In the genomic region with DNA sequence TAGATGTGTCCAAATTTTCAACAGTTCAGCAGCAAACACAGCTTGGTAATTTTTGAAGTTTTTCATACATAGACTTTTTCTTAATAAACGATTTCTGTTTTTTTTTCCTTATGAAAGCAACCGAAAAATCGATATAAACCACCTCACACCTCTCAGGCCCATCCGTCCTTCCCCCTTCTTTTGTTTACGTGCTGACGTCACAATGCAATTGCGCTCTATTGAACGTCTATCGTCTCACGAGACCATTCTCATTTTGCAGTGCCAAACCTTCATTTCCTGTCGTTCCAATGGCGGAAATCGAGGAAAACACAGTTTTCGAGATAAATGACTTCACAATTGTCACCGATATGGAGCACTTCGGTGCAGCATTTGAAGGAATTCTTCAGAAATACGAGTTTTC, we compare ENCODE assay signal across 6 worm cellular contexts.
TF ChIP-seq lines count a peak whose summit lies in the region.

A gene (plus strand): TSS at position 260 of the 400 bp plus-strand sequence.

TF ChIP-seq in whole organism, L1 larva, 84 proteins besides CTCF, POLR2A, EP300 and RAD21 (continued from another document and continues in another):
- TF ChIP-seq efl-1 (optimal IDR thresholded peaks at IDR 0.05; lab: Kevin White, UChicago) (peak; percentile 47 to 58), efl-1 (GFP tag; optimal IDR thresholded peaks at IDR 0.05 in 1 of 2; lab: Kevin White, UChicago) (peak; percentile 22 to 95), tbx-2 (tag; optimal IDR thresholded peaks at IDR 0.05; lab: Kevin White, UChicago) (peak; percentile 61), lin-15B (tag; optimal IDR thresholded peaks at IDR 0.05; lab: Kevin White, UChicago) (peak; percentile 60), ets-5 (GFP tag; IDR thresholded peaks at IDR 0.05; lab: Robert Waterston, UW) (no peak), nhr-47 (tag; optimal IDR thresholded peaks at IDR 0.05; lab: Kevin White, UChicago) (peak; percentile 65), dpl-1 (GFP tag; optimal IDR thresholded peaks at IDR 0.05; lab: Kevin White, UChicago) (peak; percentile 48 to 62 (median 57)), fos-1 (tag; optimal IDR thresholded peaks at IDR 0.05; lab: Kevin White, UChicago) (peak; percentile 8), C16A3.4 (tag; optimal IDR thresholded peaks at IDR 0.05; lab: Kevin White, UChicago) (peak; percentile 79), mdl-1 (tag; optimal IDR thresholded peaks at IDR 0.05; lab: Kevin White, UChicago) (peak in 1 of 2 experiments; percentile 80), zip-4 (GFP tag; optimal IDR thresholded peaks at IDR 0.05; lab: Kevin White, UChicago) (no peak), isw-1 (GFP tag; IDR thresholded peaks at IDR 0.05; lab: Robert Waterston, UW) (peak; percentile 40; the same call in 1 of the 2 replicates), unc-130 (tag; optimal IDR thresholded peaks at IDR 0.05; lab: Kevin White, UChicago) (peak; percentile 82), nhr-19 (GFP tag; conservative IDR thresholded peaks at IDR 0.05; lab: Robert Waterston, UW) (peak; percentile 60), nhr-12 (tag; optimal IDR thresholded peaks at IDR 0.05; lab: Kevin White, UChicago) (no peak), hpl-2 (GFP tag; optimal IDR thresholded peaks at IDR 0.05; lab: Kevin White, UChicago) (peak; percentile 11), sup-37 (GFP tag; optimal IDR thresholded peaks at IDR 0.05; lab: Kevin White, UChicago) (no peak), irx-1 (tag; optimal IDR thresholded peaks at IDR 0.05; lab: Kevin White, UChicago) (no peak), lin-35 (GFP tag; optimal IDR thresholded peaks at IDR 0.05; lab: Kevin White, UChicago) (peak; percentile 57 to 84), ztf-4 (tag; optimal IDR thresholded peaks at IDR 0.05; lab: Kevin White, UChicago) (no peak), lin-39 (tag; optimal IDR thresholded peaks at IDR 0.05; lab: Kevin White, UChicago) (no peak)

TF ChIP-seq in whole organism, L2 larva, 48 proteins besides CTCF, POLR2A, EP300 and RAD21 (continued from another document and continues in another):
- TF ChIP-seq elt-3 (tag; optimal IDR thresholded peaks at IDR 0.05; lab: Kevin White, UChicago) (no peak), fos-1 (tag; optimal IDR thresholded peaks at IDR 0.05; lab: Kevin White, UChicago) (peak; percentile 79), sma-9 (GFP tag; optimal IDR thresholded peaks at IDR 0.05; lab: Kevin White, UChicago) (peak; percentile 64), sma-9 (tag; optimal IDR thresholded peaks at IDR 0.05; lab: Kevin White, UChicago) (no peak), C34F6.9 (tag; optimal IDR thresholded peaks at IDR 0.05; lab: Kevin White, UChicago) (peak; percentile 93), nhr-12 (tag; optimal IDR thresholded peaks at IDR 0.05; lab: Kevin White, UChicago) (no peak), mbf-1 (tag; optimal IDR thresholded peaks at IDR 0.05; lab: Kevin White, UChicago) (no peak), ZK546.5 (tag; optimal IDR thresholded peaks at IDR 0.05; lab: Kevin White, UChicago) (no peak), lsy-2 (tag; optimal IDR thresholded peaks at IDR 0.05; lab: Kevin White, UChicago) (peak; percentile 33 to 75), ama-1 (optimal IDR thresholded peaks at IDR 0.05; lab: Kevin White, UChicago) (no peak), nhr-21 (tag; optimal IDR thresholded peaks at IDR 0.05; lab: Kevin White, UChicago) (peak; percentile 30), nhr-77 (tag; optimal IDR thresholded peaks at IDR 0.05; lab: Kevin White, UChicago) (no peak), sma-3 (GFP tag; optimal IDR thresholded peaks at IDR 0.05; lab: Kevin White, UChicago) (peak; percentile 59), nhr-129 (tag; optimal IDR thresholded peaks at IDR 0.05; lab: Kevin White, UChicago) (peak; percentile 92), nhr-6 (tag; optimal IDR thresholded peaks at IDR 0.05; lab: Kevin White, UChicago) (peak; percentile 64), snpc-4 (tag; optimal IDR thresholded peaks at IDR 0.05; lab: Kevin White, UChicago) (peak; percentile 56), lin-13 (GFP tag; optimal IDR thresholded peaks at IDR 0.05; lab: Kevin White, UChicago) (peak; percentile 75), ceh-82 (tag; optimal IDR thresholded peaks at IDR 0.05; lab: Kevin White, UChicago) (no peak), crh-2 (tag; optimal IDR thresholded peaks at IDR 0.05; lab: Kevin White, UChicago) (peak; percentile 96), alr-1 (tag; optimal IDR thresholded peaks at IDR 0.05; lab: Kevin White, UChicago) (no peak), ztf-1 (GFP tag; conservative IDR thresholded peaks at IDR 0.05; lab: Robert Waterston, UW) (no peak), zag-1 (tag; optimal IDR thresholded peaks at IDR 0.05; lab: Kevin White, UChicago) (peak; percentile 23)

TF ChIP-seq in whole organism, L3 larva, 47 proteins besides CTCF, POLR2A, EP300 and RAD21 (continued from another document and continues in another):
- TF ChIP-seq unc-62 (GFP tag; optimal IDR thresholded peaks at IDR 0.05; lab: Kevin White, UChicago) (no peak), nhr-43 (tag; optimal IDR thresholded peaks at IDR 0.05; lab: Kevin White, UChicago; ENCODE audit: poor library complexity, severe bottlenecking) (no peak), nhr-23 (tag; optimal IDR thresholded peaks at IDR 0.05; lab: Kevin White, UChicago) (peak; percentile 39), nhr-237 (tag; optimal IDR thresholded peaks at IDR 0.05; lab: Kevin White, UChicago) (no peak), fkh-2 (tag; optimal IDR thresholded peaks at IDR 0.05; lab: Kevin White, UChicago) (peak; percentile 80), jun-1 (tag; optimal IDR thresholded peaks at IDR 0.05; lab: Kevin White, UChicago) (peak; percentile 61), nhr-77 (tag; optimal IDR thresholded peaks at IDR 0.05; lab: Kevin White, UChicago) (no peak), tbx-2 (tag; optimal IDR thresholded peaks at IDR 0.05; lab: Kevin White, UChicago) (no peak), aly-2 (tag; optimal IDR thresholded peaks at IDR 0.05; lab: Kevin White, UChicago) (no peak), ztf-11 (tag; optimal IDR thresholded peaks at IDR 0.05; lab: Kevin White, UChicago) (no peak), ZK546.5 (tag; optimal IDR thresholded peaks at IDR 0.05; lab: Kevin White, UChicago) (no peak), ceh-9 (tag; optimal IDR thresholded peaks at IDR 0.05; lab: Kevin White, UChicago) (no peak), ceh-16 (tag; optimal IDR thresholded peaks at IDR 0.05; lab: Kevin White, UChicago) (no peak), pha-4 (tag; optimal IDR thresholded peaks at IDR 0.05; lab: Kevin White, UChicago) (peak; percentile 96), elt-1 (tag; optimal IDR thresholded peaks at IDR 0.05; lab: Kevin White, UChicago) (no peak), ceh-28 (tag; optimal IDR thresholded peaks at IDR 0.05; lab: Kevin White, UChicago) (peak; percentile 79), mdl-1 (tag; optimal IDR thresholded peaks at IDR 0.05; lab: Kevin White, UChicago) (no peak), nhr-12 (tag; optimal IDR thresholded peaks at IDR 0.05; lab: Kevin White, UChicago) (no peak), nhr-11 (tag; optimal IDR thresholded peaks at IDR 0.05; lab: Kevin White, UChicago) (no peak), lsy-12 (tag; optimal IDR thresholded peaks at IDR 0.05; lab: Kevin White, UChicago) (no peak), R02D3.7 (tag; optimal IDR thresholded peaks at IDR 0.05; lab: Kevin White, UChicago) (no peak), nfya-1 (tag; optimal IDR thresholded peaks at IDR 0.05; lab: Kevin White, UChicago; ENCODE audit: insufficient read depth) (peak; percentile 81), unc-39 (tag; optimal IDR thresholded peaks at IDR 0.05; lab: Kevin White, UChicago) (no peak)

TF ChIP-seq in whole organism, L4 larva, 104 proteins besides CTCF, POLR2A, EP300 and RAD21 (continued from another document and continues in another):
- no peak for TF ChIP-seq zag-1 (tag; optimal IDR thresholded peaks at IDR 0.05; lab: Kevin White, UChicago)
- peak; percentile 65 for TF ChIP-seq lin-13 (GFP tag; optimal IDR thresholded peaks at IDR 0.05; lab: Kevin White, UChicago)
- TF ChIP-seq F10B5.3 (tag; optimal IDR thresholded peaks at IDR 0.05; lab: Kevin White, UChicago), result no peak
- peak; percentile 95 for TF ChIP-seq lin-38 (GFP tag; IDR thresholded peaks at IDR 0.05; lab: Robert Waterston, UW)
- no peak for TF ChIP-seq cey-2 (tag; optimal IDR thresholded peaks at IDR 0.05; lab: Kevin White, UChicago; ENCODE audit: borderline replicate concordance, insufficient read depth)
- TF ChIP-seq dmd-6 (GFP tag; IDR thresholded peaks at IDR 0.05; lab: Robert Waterston, UW), result peak; percentile 66
- TF ChIP-seq F26F4.8 (GFP tag; conservative IDR thresholded peaks at IDR 0.05; lab: Robert Waterston, UW), result no peak
- TF ChIP-seq egl-27 (tag; optimal IDR thresholded peaks at IDR 0.05; lab: Kevin White, UChicago), result no peak
- TF ChIP-seq zip-2 (tag; optimal IDR thresholded peaks at IDR 0.05; lab: Kevin White, UChicago), result no peak
- peak; percentile 37 for TF ChIP-seq ceh-28 (tag; optimal IDR thresholded peaks at IDR 0.05; lab: Kevin White, UChicago)
- no peak for TF ChIP-seq Y105C5A.15 (GFP tag; IDR thresholded peaks at IDR 0.05; lab: Robert Waterston, UW)
- no peak for TF ChIP-seq nhr-41 (GFP tag; IDR thresholded peaks at IDR 0.05; lab: Robert Waterston, UW)
- TF ChIP-seq ztf-7 (tag; optimal IDR thresholded peaks at IDR 0.05; lab: Kevin White, UChicago), result no peak
- no peak for TF ChIP-seq F49E8.2 (tag; optimal IDR thresholded peaks at IDR 0.05; lab: Kevin White, UChicago; ENCODE audit: borderline replicate concordance)
- no peak for TF ChIP-seq nhr-76 (tag; optimal IDR thresholded peaks at IDR 0.05; lab: Kevin White, UChicago)
- no peak for TF ChIP-seq unc-62 (GFP tag; optimal IDR thresholded peaks at IDR 0.05 in 1 of 2; lab: Kevin White, UChicago)
- no peak for TF ChIP-seq unc-62 (tag; optimal IDR thresholded peaks at IDR 0.05; lab: Kevin White, UChicago)
- TF ChIP-seq daf-12 (tag; optimal IDR thresholded peaks at IDR 0.05; lab: Kevin White, UChicago), result no peak
- peak; percentile 88 for TF ChIP-seq nhr-6 (tag; optimal IDR thresholded peaks at IDR 0.05; lab: Kevin White, UChicago)
- TF ChIP-seq T26A8.4 (GFP tag; IDR thresholded peaks at IDR 0.05; lab: Robert Waterston, UW), result peak; percentile 71
- peak; percentile 47 for TF ChIP-seq nhr-25 (tag; optimal IDR thresholded peaks at IDR 0.05; lab: Kevin White, UChicago; ENCODE audit: borderline replicate concordance, insufficient read depth)
- no peak for TF ChIP-seq pha-4 (GFP tag; IDR thresholded peaks at IDR 0.05; lab: Robert Waterston, UW)
- peak; percentile 98 for TF ChIP-seq pha-4 (tag; optimal IDR thresholded peaks at IDR 0.05; lab: Kevin White, UChicago)

TF ChIP-seq in whole organism, late embryonic, 69 proteins besides CTCF, POLR2A, EP300 and RAD21 (continued from another document and continues in another):
- TF ChIP-seq pha-4 (tag; optimal IDR thresholded peaks at IDR 0.05; lab: Kevin White, UChicago) (no peak), unc-86 (tag; optimal IDR thresholded peaks at IDR 0.05; lab: Kevin White, UChicago) (no peak), hlh-30 (tag; optimal IDR thresholded peaks at IDR 0.05; lab: Kevin White, UChicago; ENCODE audit: insufficient read depth) (peak; percentile 92), unc-55 (GFP tag; optimal IDR thresholded peaks at IDR 0.05; lab: Kevin White, UChicago) (peak; percentile 63), fkh-6 (tag; optimal IDR thresholded peaks at IDR 0.05; lab: Kevin White, UChicago) (no peak), pros-1 (tag; optimal IDR thresholded peaks at IDR 0.05; lab: Kevin White, UChicago) (no peak), pqm-1 (tag; optimal IDR thresholded peaks at IDR 0.05; lab: Kevin White, UChicago) (no peak), ceh-22 (tag; optimal IDR thresholded peaks at IDR 0.05; lab: Kevin White, UChicago) (no peak), nhr-232 (tag; optimal IDR thresholded peaks at IDR 0.05; lab: Kevin White, UChicago) (no peak), elt-4 (tag; optimal IDR thresholded peaks at IDR 0.05; lab: Kevin White, UChicago) (no peak), Y22D7AL.16 (tag; optimal IDR thresholded peaks at IDR 0.05; lab: Kevin White, UChicago) (no peak), ceh-14 (tag; optimal IDR thresholded peaks at IDR 0.05; lab: Kevin White, UChicago) (no peak), nhr-11 (tag; optimal IDR thresholded peaks at IDR 0.05; lab: Kevin White, UChicago) (no peak), ceh-18 (tag; optimal IDR thresholded peaks at IDR 0.05; lab: Kevin White, UChicago) (peak; percentile 42), ceh-30 (tag; optimal IDR thresholded peaks at IDR 0.05; lab: Kevin White, UChicago) (no peak), rnt-1 (tag; optimal IDR thresholded peaks at IDR 0.05; lab: Kevin White, UChicago) (peak; percentile 12), lin-11 (tag; optimal IDR thresholded peaks at IDR 0.05; lab: Kevin White, UChicago) (no peak), mec-3 (tag; optimal IDR thresholded peaks at IDR 0.05; lab: Kevin White, UChicago; ENCODE audit: borderline replicate concordance) (no peak), pha-2 (tag; optimal IDR thresholded peaks at IDR 0.05; lab: Kevin White, UChicago) (no peak), odd-2 (tag; optimal IDR thresholded peaks at IDR 0.05; lab: Kevin White, UChicago) (no peak), ttx-3 (tag; optimal IDR thresholded peaks at IDR 0.05; lab: Kevin White, UChicago) (no peak), ceh-45 (GFP tag; IDR thresholded peaks at IDR 0.05; lab: Robert Waterston, UW) (no peak), fkh-10 (GFP tag; optimal IDR thresholded peaks at IDR 0.05; lab: Kevin White, UChicago) (no peak), ceh-2 (tag; optimal IDR thresholded peaks at IDR 0.05; lab: Kevin White, UChicago) (no peak), sdc-2 (tag; optimal IDR thresholded peaks at IDR 0.05; lab: Kevin White, UChicago) (no peak)

TF ChIP-seq in whole organism, young adult, 124 proteins besides CTCF, POLR2A, EP300 and RAD21 (continued from another document and continues in another):
- TF ChIP-seq dpff-1 (tag; optimal IDR thresholded peaks at IDR 0.05; lab: Kevin White, UChicago) (no peak), K12H6.12 (tag; optimal IDR thresholded peaks at IDR 0.05; lab: Kevin White, UChicago) (peak; percentile 60), sdz-38 (tag; optimal IDR thresholded peaks at IDR 0.05; lab: Kevin White, UChicago) (no peak), nhr-90 (tag; optimal IDR thresholded peaks at IDR 0.05; lab: Kevin White, UChicago) (no peak), mcd-1 (GFP tag; IDR thresholded peaks at IDR 0.05; lab: Robert Waterston, UW) (peak; percentile 92), unc-130 (GFP tag; optimal IDR thresholded peaks at IDR 0.05; lab: Kevin White, UChicago) (no peak), chd-7 (tag; optimal IDR thresholded peaks at IDR 0.05; lab: Kevin White, UChicago) (no peak), zfh-2 (GFP tag; conservative IDR thresholded peaks at IDR 0.05; lab: Robert Waterston, UW) (0 out of 2 replicates have a peak, but pooled peaks have one; percentile 11), dox-1 (GFP tag; IDR thresholded peaks at IDR 0.05; lab: Robert Waterston, UW) (peak; percentile 68), lsy-27 (tag; optimal IDR thresholded peaks at IDR 0.05; lab: Kevin White, UChicago; ENCODE audit: borderline replicate concordance, insufficient read depth) (no peak), attf-5 (GFP tag; optimal IDR thresholded peaks at IDR 0.05; lab: Kevin White, UChicago) (peak; percentile 75), hmg-1.2 (GFP tag; IDR thresholded peaks at IDR 0.05; lab: Robert Waterston, UW) (peak; percentile 18; the same call in 1 of the 2 replicates), nfya-1 (tag; optimal IDR thresholded peaks at IDR 0.05; lab: Kevin White, UChicago; ENCODE audit: borderline replicate concordance, insufficient read depth) (no peak), madf-8 (GFP tag; conservative IDR thresholded peaks at IDR 0.05; lab: Robert Waterston, UW) (no peak), nfyb-1 (GFP tag; IDR thresholded peaks at IDR 0.05; lab: Robert Waterston, UW) (no peak), lin-40 (tag; optimal IDR thresholded peaks at IDR 0.05; lab: Kevin White, UChicago) (peak; percentile 59), lir-1 (GFP tag; conservative IDR thresholded peaks at IDR 0.05; lab: Robert Waterston, UW) (no peak), Y79H2A.3 (GFP tag; conservative IDR thresholded peaks at IDR 0.05; lab: Robert Waterston, UW) (no peak), cebp-2 (GFP tag; IDR thresholded peaks at IDR 0.05; lab: Robert Waterston, UW) (no peak), lin-35 (GFP tag; optimal IDR thresholded peaks at IDR 0.05; lab: Kevin White, UChicago) (peak in 1 of 3 experiments; percentile 12), somi-1 (GFP tag; optimal IDR thresholded peaks at IDR 0.05; lab: Kevin White, UChicago) (peak; percentile 6), ets-4 (GFP tag; optimal IDR thresholded peaks at IDR 0.05; lab: Kevin White, UChicago) (no peak), gei-17 (GFP tag; optimal IDR thresholded peaks at IDR 0.05; lab: Kevin White, UChicago) (no peak), ZK185.1 (tag; optimal IDR thresholded peaks at IDR 0.05; lab: Kevin White, UChicago; ENCODE audit: poor library complexity, severe bottlenecking) (peak; percentile 3), ztf-26 (tag; optimal IDR thresholded peaks at IDR 0.05; lab: Kevin White, UChicago) (peak; percentile 49), pha-4 (tag; optimal IDR thresholded peaks at IDR 0.05; lab: Kevin White, UChicago) (peak; percentile 25), B0336.3 (GFP tag; IDR thresholded peaks at IDR 0.05; lab: Robert Waterston, UW) (0 out of 2 replicates have a peak, but pooled peaks have one; percentile 33)
